Fruit fly (Drosophila melanogaster) whole organism, embryonic: ENCODE measurements around the gene HP1e.

Source experiments
- ATbp ChIP-seq: fragments of 200-800 bp; sonication (Bioruptor generic); optimal IDR thresholded peaks from 2 replicates; lab custom pipeline; 2017; ENCODE audit warnings: missing biosample characterization, mild to moderate bottlenecking, missing genetic modification characterization, missing genetic modification reagents
- C15 ChIP-seq: fragments of 200-800 bp; sonication (Bioruptor generic); IDR thresholded peaks from 3 replicates; pipeline ENCODE4 v1.3.6; 2022; ENCODE audit warnings: missing biosample characterization, missing genetic modification characterization
- CG10209 ChIP-seq: fragments of 200-800 bp; sonication (Bioruptor generic); optimal IDR thresholded peaks from 3 replicates; lab custom pipeline; 2017; ENCODE audit warnings: missing biosample characterization, mild to moderate bottlenecking, missing genetic modification characterization, missing genetic modification reagents
- CG11398 ChIP-seq: fragments of 200-800 bp; sonication (Bioruptor generic); optimal IDR thresholded peaks from 2 replicates; lab custom pipeline; 2016; ENCODE audit warnings: missing biosample characterization, missing genetic modification characterization
- CG12071 ChIP-seq: fragments of 200-800 bp; sonication (Bioruptor generic); optimal IDR thresholded peaks from 3 replicates; lab custom pipeline; 2018; ENCODE audit warnings: missing biosample characterization, mild to moderate bottlenecking, missing genetic modification characterization
- CG12236 ChIP-seq: fragments of 200-800 bp; sonication (Bioruptor generic); optimal IDR thresholded peaks from 2 replicates; lab custom pipeline; 2016; ENCODE audit warnings: missing biosample characterization, missing genetic modification characterization
- CG13287 ChIP-seq: fragments of 200-800 bp; sonication (Bioruptor generic); IDR thresholded peaks from 2 replicates; pipeline ENCODE4 v1.3.6; 2022; ENCODE audit warnings: missing biosample characterization, missing genetic modification characterization; ENCODE audit not compliant: partially characterized antibody
- CG14441 ChIP-seq: fragments of 200-800 bp; sonication (Bioruptor generic); IDR thresholded peaks from 2 replicates; pipeline ENCODE4 v1.3.6; 2022; ENCODE audit warnings: missing biosample characterization, missing genetic modification characterization
- CG14710 ChIP-seq: fragments of 200-800 bp; sonication (Bioruptor generic); optimal IDR thresholded peaks from 3 replicates; lab custom pipeline; 2019; ENCODE audit warnings: missing biosample characterization, mild to moderate bottlenecking, missing genetic modification characterization, moderate library complexity
- CG15073 ChIP-seq: fragments of 200-800 bp; sonication (Bioruptor generic); optimal IDR thresholded peaks from 2 replicates; lab custom pipeline; 2016; ENCODE audit warnings: missing biosample characterization, missing genetic modification characterization
- CG15601 ChIP-seq: fragments of 200-800 bp; sonication (Bioruptor generic); optimal IDR thresholded peaks from 3 replicates; lab custom pipeline; 2019; ENCODE audit warnings: missing biosample characterization, mild to moderate bottlenecking, missing genetic modification characterization, moderate library complexity
- CG1647 ChIP-seq: fragments of 200-800 bp; sonication (Bioruptor generic); optimal IDR thresholded peaks from 3 replicates; lab custom pipeline; 2016; ENCODE audit warnings: missing biosample characterization, missing genetic modification characterization
- CG16815 ChIP-seq: fragments of 200-800 bp; sonication (Bioruptor generic); optimal IDR thresholded peaks from 3 replicates; lab custom pipeline; 2017; ENCODE audit warnings: missing biosample characterization, mild to moderate bottlenecking, missing genetic modification characterization
- CG17912 ChIP-seq: fragments of 200-800 bp; sonication (Bioruptor generic); optimal IDR thresholded peaks from 2 replicates; lab custom pipeline; 2018; ENCODE audit warnings: missing biosample characterization, mild to moderate bottlenecking, missing genetic modification characterization
- CG18599 ChIP-seq: fragments of 200-800 bp; sonication (Bioruptor generic); optimal IDR thresholded peaks from 3 replicates; lab custom pipeline; 2017; ENCODE audit warnings: missing biosample characterization, missing genetic modification characterization, mild to moderate bottlenecking, moderate library complexity, missing genetic modification reagents
- CG2120 ChIP-seq: fragments of 200-800 bp; sonication (Bioruptor generic); optimal IDR thresholded peaks from 3 replicates; lab custom pipeline; 2016; ENCODE audit warnings: missing biosample characterization, missing genetic modification characterization
- CG31224 ChIP-seq: fragments of 200-800 bp; sonication (Bioruptor generic); IDR thresholded peaks from 2 replicates; pipeline ENCODE4 v1.3.6; 2022; ENCODE audit warnings: missing biosample characterization, missing genetic modification characterization
- CG33557 ChIP-seq: fragments of 200-800 bp; sonication (Bioruptor generic); optimal IDR thresholded peaks from 2 replicates; lab custom pipeline; 2019; ENCODE audit warnings: missing biosample characterization, mild to moderate bottlenecking, missing genetic modification characterization, moderate library complexity
- CG42726 ChIP-seq: fragments of 200-800 bp; sonication (Bioruptor generic); IDR thresholded peaks from 2 replicates; pipeline ENCODE4 v1.3.6; 2022; ENCODE audit warnings: missing biosample characterization, missing genetic modification characterization; ENCODE audit not compliant: partially characterized antibody
- CG4707 ChIP-seq: fragments of 200-800 bp; sonication (Bioruptor generic); optimal IDR thresholded peaks from 2 replicates; lab custom pipeline; 2018; ENCODE audit warnings: missing biosample characterization, mild to moderate bottlenecking, missing genetic modification characterization, moderate library complexity
- CG5245 ChIP-seq: fragments of 200-800 bp; sonication (Bioruptor generic); optimal IDR thresholded peaks from 3 replicates; lab custom pipeline; 2016; ENCODE audit warnings: missing biosample characterization, missing genetic modification characterization
- CG7839 ChIP-seq: fragments of 200-800 bp; sonication (Bioruptor generic); optimal IDR thresholded peaks from 3 replicates; lab custom pipeline; 2018; ENCODE audit warnings: missing biosample characterization, mild to moderate bottlenecking, missing genetic modification characterization, moderate library complexity
- CG8388 ChIP-seq: fragments of 200-800 bp; sonication (Bioruptor generic); optimal IDR thresholded peaks from 2 replicates; lab custom pipeline; 2019; ENCODE audit warnings: missing biosample characterization, mild to moderate bottlenecking, missing genetic modification characterization, moderate library complexity
- CG9932 ChIP-seq: fragments of 200-800 bp; sonication (Bioruptor generic); IDR thresholded peaks from 2 replicates; pipeline ENCODE4 v1.3.6; 2022; ENCODE audit warnings: missing biosample characterization, missing genetic modification characterization
- D19B ChIP-seq: fragments of 200-800 bp; sonication (Bioruptor generic); optimal IDR thresholded peaks from 2 replicates; lab custom pipeline; 2017; ENCODE audit warnings: missing biosample characterization, mild to moderate bottlenecking, missing genetic modification characterization
- Dek ChIP-seq: fragments of 200-800 bp; sonication (Bioruptor generic); optimal IDR thresholded peaks from 3 replicates; lab custom pipeline; 2019; ENCODE audit warnings: missing biosample characterization, mild to moderate bottlenecking, missing genetic modification characterization, moderate library complexity
- Elba2 ChIP-seq: fragments of 200-800 bp; sonication (Bioruptor generic); optimal IDR thresholded peaks from 3 replicates; lab custom pipeline; 2016; ENCODE audit warnings: missing biosample characterization, missing genetic modification characterization
- Ets65A ChIP-seq: fragments of 200-800 bp; sonication (Bioruptor generic); peaks from one replicate; lab custom pipeline; 2016; ENCODE audit warnings: missing biosample characterization, missing genetic modification characterization
- Lpt ChIP-seq: fragments of >200 bp; optimal IDR thresholded peaks from 2 replicates; lab custom pipeline; 2018; ENCODE audit warnings: missing biosample characterization, missing genetic modification characterization
- Mad ChIP-seq: fragments of 200-800 bp; sonication (Bioruptor generic); optimal IDR thresholded peaks from 2 replicates; lab custom pipeline; 2016; ENCODE audit warnings: missing biosample characterization, missing genetic modification characterization
- Max ChIP-seq: fragments of 200-800 bp; sonication (Bioruptor generic); optimal IDR thresholded peaks from 2 replicates; lab custom pipeline; 2016; ENCODE audit warnings: missing biosample characterization, mild to moderate bottlenecking, missing genetic modification characterization
- Oaz ChIP-seq: fragments of 200-800 bp; sonication (Bioruptor generic); IDR thresholded peaks from 2 replicates; pipeline ENCODE4 v1.3.6; 2022; ENCODE audit warnings: missing biosample characterization, missing genetic modification characterization
- Sox102F ChIP-seq: fragments of 200-800 bp; sonication (Bioruptor generic); optimal IDR thresholded peaks from 2 replicates; lab custom pipeline; 2018; ENCODE audit warnings: missing biosample characterization, mild to moderate bottlenecking, missing genetic modification characterization, moderate library complexity
- ase ChIP-seq: fragments of 200-800 bp; sonication (Bioruptor generic); IDR thresholded peaks from 3 replicates; pipeline ENCODE4 v1.3.6; 2022; ENCODE audit warnings: missing biosample characterization, missing genetic modification characterization
- bab2 ChIP-seq: fragments of 200-800 bp; sonication (Bioruptor generic); optimal IDR thresholded peaks from 2 replicates; lab custom pipeline; 2016; ENCODE audit warnings: missing biosample characterization, missing genetic modification characterization
- bbx ChIP-seq: fragments of 200-800 bp; sonication (Bioruptor generic); IDR thresholded peaks from 2 replicates; pipeline ENCODE4 v1.3.6; 2022; ENCODE audit warnings: missing biosample characterization, missing genetic modification characterization; ENCODE audit not compliant: partially characterized antibody
- bowl ChIP-seq: fragments of 200-800 bp; sonication (Bioruptor generic); IDR thresholded peaks from 2 replicates; pipeline ENCODE4 v1.3.6; 2022; ENCODE audit warnings: missing biosample characterization, missing genetic modification characterization
- disco-r ChIP-seq: fragments of 200-800 bp; sonication (Bioruptor generic); optimal IDR thresholded peaks from 2 replicates; lab custom pipeline; 2016; ENCODE audit warnings: missing biosample characterization, missing genetic modification characterization
- dm ChIP-seq: fragments of 200-800 bp; sonication (Bioruptor generic); optimal IDR thresholded peaks from 3 replicates; lab custom pipeline; 2016; ENCODE audit warnings: missing biosample characterization, missing genetic modification characterization
- en ChIP-seq: fragments of 200-800 bp; sonication (Bioruptor generic); optimal IDR thresholded peaks from 2 replicates; lab custom pipeline; 2016; ENCODE audit warnings: missing biosample characterization, missing genetic modification characterization
- gem ChIP-seq: fragments of 200-800 bp; sonication (Bioruptor generic); optimal IDR thresholded peaks from 2 replicates; lab custom pipeline; 2019; ENCODE audit warnings: missing biosample characterization, mild to moderate bottlenecking, missing genetic modification characterization, moderate library complexity
- her ChIP-seq: fragments of 200-800 bp; sonication (Bioruptor generic); optimal IDR thresholded peaks from 2 replicates; lab custom pipeline; 2016; ENCODE audit warnings: missing biosample characterization, missing genetic modification characterization
- lola ChIP-seq, 3 experiments: fragments of >200 bp in 2 of 3; fragments of 200-800 bp in 1 of 3; sonication (Bioruptor generic) in 1 of 3; optimal IDR thresholded peaks; 2 replicates each; lab custom pipeline; 2017 to 2019; ENCODE audit warnings: missing biosample characterization in 3 of 3, missing genetic modification characterization in 3 of 3, mild to moderate bottlenecking in 1 of 3, moderate library complexity in 1 of 3
- phol ChIP-seq: fragments of 200-800 bp; sonication (Bioruptor generic); optimal IDR thresholded peaks from 3 replicates; lab custom pipeline; 2018; ENCODE audit warnings: missing biosample characterization, mild to moderate bottlenecking, missing genetic modification characterization, moderate library complexity
- psq ChIP-seq: fragments of 200-800 bp; sonication (Bioruptor generic); optimal IDR thresholded peaks from 2 replicates; lab custom pipeline; 2017; ENCODE audit warnings: missing biosample characterization, missing genetic modification characterization
- schlank ChIP-seq: fragments of 200-800 bp; sonication (Bioruptor generic); optimal IDR thresholded peaks from 2 replicates; lab custom pipeline; 2018; ENCODE audit warnings: missing biosample characterization, mild to moderate bottlenecking, missing genetic modification characterization
- sd ChIP-seq: fragments of 200-800 bp; sonication (Bioruptor generic); optimal IDR thresholded peaks from 3 replicates; lab custom pipeline; 2018; ENCODE audit warnings: missing biosample characterization, mild to moderate bottlenecking, missing genetic modification characterization, moderate library complexity
- sr ChIP-seq: fragments of 200-800 bp; sonication (Bioruptor generic); IDR thresholded peaks from 3 replicates; pipeline ENCODE4 v1.3.6; 2022; ENCODE audit warnings: missing biosample characterization, missing genetic modification characterization

HP1e gene

DNA sequence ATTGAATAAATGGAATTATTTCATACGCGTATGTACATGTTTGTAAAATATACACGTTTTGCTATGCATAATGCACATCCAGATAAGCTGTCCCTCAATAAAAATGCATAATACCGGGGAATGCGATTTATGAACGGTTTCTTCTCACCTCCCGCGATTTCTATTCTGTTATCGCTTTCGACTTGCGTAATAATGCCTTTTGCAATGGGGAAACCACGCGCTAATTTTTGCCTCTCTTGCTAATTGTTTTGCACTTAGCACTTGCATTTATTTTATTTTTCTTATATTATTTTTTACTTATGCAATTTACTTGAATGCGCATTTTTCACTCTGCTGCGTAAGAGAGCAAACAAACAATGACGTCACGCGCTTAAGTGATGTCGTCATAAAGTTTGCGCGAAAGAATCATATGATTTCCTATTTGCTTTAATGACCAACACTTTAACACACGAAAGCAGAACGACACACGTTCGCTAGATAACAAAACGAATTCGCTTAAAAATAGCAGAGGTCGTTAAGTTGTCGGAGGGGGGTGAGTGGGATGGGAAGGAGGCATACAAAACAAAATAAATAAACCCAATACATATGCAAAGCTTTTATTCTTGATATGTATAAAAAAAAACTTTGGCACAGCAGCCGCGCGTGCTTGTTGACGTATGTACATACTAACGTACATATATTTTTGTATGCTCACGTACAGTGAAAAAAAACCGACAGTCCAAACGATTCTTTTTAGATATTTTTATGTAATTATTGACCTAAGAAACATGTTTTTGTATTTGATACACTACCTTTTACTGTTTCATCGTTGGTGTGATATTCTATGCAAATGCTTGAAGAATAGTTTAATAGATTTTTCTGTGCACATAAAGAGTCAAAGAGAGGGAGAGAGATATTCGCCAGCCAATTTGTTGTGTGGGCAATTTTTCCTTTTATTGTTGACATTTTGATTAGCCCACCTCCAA, 30.1 kb downstream of the HP1e start (continued):
- TF ChIP-seq Sox102F (GFP tag; lab: Kevin White, UChicago) (peak; percentile 66), sd (peak; percentile 76), Lpt (GFP tag; lab: Kevin White, UChicago) (no peak), ATbp (GFP tag; lab: Kevin White, UChicago) (no peak), bowl (GFP tag; lab: Robert Waterston, UW) (no peak), disco-r (GFP tag; lab: Kevin White, UChicago) (peak; percentile 29), C15 (GFP tag; lab: Robert Waterston, UW) (no peak), Ets65A (peak; percentile 78), CG14441 (no peak), ase (GFP tag; lab: Robert Waterston, UW) (no peak), gem (peak; percentile 74), Mad (GFP tag; lab: Kevin White, UChicago) (no peak), CG8388 (GFP tag; lab: Kevin White, UChicago) (peak; percentile 12), her (no peak), CG7839 (tag; lab: Kevin White, UChicago) (peak; percentile 74), CG12071 (GFP tag; lab: Kevin White, UChicago) (peak; percentile 60), CG17912 (peak; percentile 17), CG13287 (GFP tag; lab: Robert Waterston, UW) (no peak), lola (GFP tag; optimal IDR thresholded peaks at IDR 0.05; lab: Kevin White, UChicago) (no peak), phol (tag; lab: Kevin White, UChicago) (peak; percentile 47), CG14710 (tag; lab: Kevin White, UChicago) (no peak), CG12236 (GFP tag; lab: Kevin White, UChicago) (no peak), CG11398 (GFP tag; lab: Kevin White, UChicago) (peak; percentile 65), Max (peak; percentile 39), D19B (GFP tag; lab: Kevin White, UChicago) (peak; percentile 71), CG9932 (GFP tag; lab: Robert Waterston, UW) (no peak), sr (no peak), psq (GFP tag; lab: Kevin White, UChicago) (no peak), en (peak; percentile 65), CG10209 (GFP tag; lab: Kevin White, UChicago) (peak; percentile 74), CG16815 (GFP tag; lab: Kevin White, UChicago) (peak; percentile 27), CG18599 (GFP tag; lab: Kevin White, UChicago) (peak; percentile 87), bbx (GFP tag; lab: Robert Waterston, UW) (no peak), CG4707 (no peak), CG33557 (GFP tag; lab: Kevin White, UChicago) (no peak), Elba2 (GFP tag; lab: Kevin White, UChicago) (no peak), CG15073 (no peak), dm (GFP tag; lab: Kevin White, UChicago) (peak; percentile 29), CG42726 (GFP tag; lab: Robert Waterston, UW) (no peak), CG1647 (peak; percentile 23), Oaz (no peak), CG15601 (no peak), Dek (tag; lab: Kevin White, UChicago) (peak; percentile 47), bab2 (peak; percentile 60), CG2120 (peak; percentile 91), schlank (tag; lab: Kevin White, UChicago) (peak; percentile 57), CG5245 (GFP tag; lab: Kevin White, UChicago) (peak; percentile 4), CG31224 (GFP tag; lab: Robert Waterston, UW) (no peak)
